Fruit fly (Drosophila melanogaster) whole organism, adult: ENCODE measurements around the gene Alh.

Experiments used
- CG11617 ChIP-seq: fragments of 200-800 bp; sonication (Bioruptor generic); optimal IDR thresholded peaks from 2 replicates; lab custom pipeline; 2017; ENCODE audit warnings: mild to moderate bottlenecking, missing biosample characterization, missing genetic modification reagents, missing genetic modification characterization
- CG12768 ChIP-seq: fragments of 200-800 bp; sonication (Bioruptor generic); optimal IDR thresholded peaks from 2 replicates; lab custom pipeline; 2017; ENCODE audit warnings: missing biosample characterization, missing genetic modification characterization, mild to moderate bottlenecking, moderate library complexity, missing genetic modification reagents
- CG14711 ChIP-seq: fragments of 200-800 bp; sonication (Bioruptor generic); optimal IDR thresholded peaks from 2 replicates; lab custom pipeline; 2018; ENCODE audit warnings: missing biosample characterization, mild to moderate bottlenecking, missing genetic modification characterization, moderate library complexity
- CG1620 ChIP-seq: fragments of 200-800 bp; sonication (Bioruptor generic); optimal IDR thresholded peaks from 2 replicates; lab custom pipeline; 2016; ENCODE audit warnings: missing biosample characterization, missing genetic modification characterization
- CG33017 ChIP-seq: fragments of 200-800 bp; sonication (Bioruptor generic); optimal IDR thresholded peaks from 2 replicates; lab custom pipeline; 2018; ENCODE audit warnings: missing biosample characterization, mild to moderate bottlenecking, missing genetic modification characterization, moderate library complexity
- CG5204 ChIP-seq: fragments of 200-800 bp; sonication (Bioruptor generic); optimal IDR thresholded peaks from 2 replicates; lab custom pipeline; 2016; ENCODE audit warnings: missing biosample characterization, missing genetic modification characterization
- CG7045 ChIP-seq: fragments of 200-800 bp; sonication (Bioruptor generic); optimal IDR thresholded peaks from 2 replicates; lab custom pipeline; 2017; ENCODE audit warnings: missing biosample characterization, mild to moderate bottlenecking, missing genetic modification characterization
- CG7101 ChIP-seq: fragments of 200-800 bp; sonication (Bioruptor generic); optimal IDR thresholded peaks from 2 replicates; lab custom pipeline; 2018; ENCODE audit warnings: missing biosample characterization, mild to moderate bottlenecking, missing genetic modification characterization, moderate library complexity
- Clk ChIP-seq: fragments of 200-800 bp; sonication (Bioruptor generic); optimal IDR thresholded peaks from 2 replicates; lab custom pipeline; 2017; ENCODE audit warnings: missing biosample characterization, missing genetic modification characterization
- Crg-1 ChIP-seq: fragments of 200-800 bp; sonication (Bioruptor generic); optimal IDR thresholded peaks from 2 replicates; lab custom pipeline; 2016; ENCODE audit warnings: missing biosample characterization, missing genetic modification characterization
- Hr96 ChIP-seq: fragments of 200-800 bp; sonication (Bioruptor generic); optimal IDR thresholded peaks from 2 replicates; lab custom pipeline; 2016; ENCODE audit warnings: missing biosample characterization, missing genetic modification characterization
- Mnt ChIP-seq: fragments of 200-800 bp; sonication (Bioruptor generic); optimal IDR thresholded peaks from 2 replicates; lab custom pipeline; 2016; ENCODE audit warnings: missing biosample characterization, mild to moderate bottlenecking, missing genetic modification characterization
- bab1 ChIP-seq: fragments of 200-800 bp; sonication (Bioruptor generic); optimal IDR thresholded peaks from 3 replicates; lab custom pipeline; 2019; ENCODE audit warnings: missing biosample characterization, mild to moderate bottlenecking, missing genetic modification characterization, moderate library complexity
- cic ChIP-seq: fragments of 200-800 bp; sonication (Bioruptor generic); optimal IDR thresholded peaks from 2 replicates; lab custom pipeline; 2017; ENCODE audit warnings: missing biosample characterization, mild to moderate bottlenecking, missing genetic modification characterization, moderate library complexity
- cnc ChIP-seq, 2 experiments: fragments of >200 bp; optimal IDR thresholded peaks; 2 replicates each; lab custom pipeline; 2017
- kay ChIP-seq: fragments of 200-800 bp; sonication (Bioruptor generic); peaks from one replicate; lab custom pipeline; 2016; ENCODE audit warnings: missing biosample characterization, missing genetic modification characterization, borderline replicate concordance
- ovo ChIP-seq: fragments of 200-800 bp; sonication (Bioruptor generic); optimal IDR thresholded peaks from 2 replicates; lab custom pipeline; 2016; ENCODE audit warnings: missing biosample characterization, missing genetic modification characterization
- pad ChIP-seq: fragments of 200-800 bp; sonication (Bioruptor generic); optimal IDR thresholded peaks from 3 replicates; lab custom pipeline; 2017; ENCODE audit warnings: missing biosample characterization, missing genetic modification characterization, mild to moderate bottlenecking, moderate library complexity, missing genetic modification reagents
- tj ChIP-seq: fragments of 200-800 bp; sonication (Bioruptor generic); optimal IDR thresholded peaks from 3 replicates; lab custom pipeline; 2017; ENCODE audit warnings: missing biosample characterization, mild to moderate bottlenecking, missing genetic modification characterization, moderate library complexity
- toe ChIP-seq: fragments of 200-800 bp; sonication (Bioruptor generic); optimal IDR thresholded peaks from 2 replicates; lab custom pipeline; 2016; ENCODE audit warnings: missing biosample characterization, missing genetic modification characterization

The Alh gene

dm6 chr3R:7130827-7131226, 6.8 kb upstream of the Alh start:
- TF ChIP-seq CG12768 (GFP tag; lab: Kevin White, UChicago) = no peak
- peak; percentile 11 for TF ChIP-seq bab1 (GFP tag; lab: Kevin White, UChicago)

- peak; percentile 66 for TF ChIP-seq bab1 (GFP tag; lab: Kevin White, UChicago)
- no peak for TF ChIP-seq CG33017 (tag; lab: Kevin White, UChicago)
- no peak for TF ChIP-seq Crg-1 (GFP tag; lab: Kevin White, UChicago)
- peak; percentile 58 for TF ChIP-seq CG12768 (GFP tag; lab: Kevin White, UChicago)
- peak; percentile 90 for TF ChIP-seq cic
- no peak for TF ChIP-seq toe (GFP tag; lab: Kevin White, UChicago)
- peak; percentile 6 for TF ChIP-seq CG7101
- peak; percentile 55 for TF ChIP-seq Mnt (GFP tag; lab: Kevin White, UChicago)
- TF ChIP-seq Clk (GFP tag; lab: Kevin White, UChicago) = no peak
- TF ChIP-seq CG14711 (tag; lab: Kevin White, UChicago) = peak; percentile 34
- peak; percentile 11 for TF ChIP-seq pad
- peak; percentile 35 for TF ChIP-seq tj (GFP tag; lab: Kevin White, UChicago)
- TF ChIP-seq CG7045 (GFP tag; lab: Kevin White, UChicago) = peak; percentile 47
- TF ChIP-seq cnc (optimal IDR thresholded peaks at IDR 0.05; lab: Kevin White, UChicago) = no peak
- no peak for TF ChIP-seq Hr96
- peak; percentile 11 for TF ChIP-seq CG11617 (GFP tag; lab: Kevin White, UChicago)
- peak; percentile 11 for TF ChIP-seq kay
- peak; percentile 25 for TF ChIP-seq CG5204 (GFP tag; lab: Kevin White, UChicago)
- no peak for TF ChIP-seq CG1620 (GFP tag; lab: Kevin White, UChicago)
- TF ChIP-seq ovo (GFP tag; lab: Kevin White, UChicago) = no peak
Measured at dm6 chr3R:7129280-7130069, 5.5 kb upstream of the Alh start, which contains the start of gene CG31248. CG31248 (plus strand) TSS chr3R:7129320.

- TF ChIP-seq kay = peak; percentile 94
- TF ChIP-seq ovo (GFP tag; lab: Kevin White, UChicago) = peak; percentile 42
- peak; percentile 91 for TF ChIP-seq CG7101
- peak; percentile 86 for TF ChIP-seq Mnt (GFP tag; lab: Kevin White, UChicago)
- peak; percentile 83 for TF ChIP-seq CG33017 (tag; lab: Kevin White, UChicago)
- peak; percentile 88 for TF ChIP-seq CG5204 (GFP tag; lab: Kevin White, UChicago)
- peak; percentile 84 for TF ChIP-seq tj (GFP tag; lab: Kevin White, UChicago)
- TF ChIP-seq CG11617 (GFP tag; lab: Kevin White, UChicago) = peak; percentile 91
- TF ChIP-seq bab1 (GFP tag; lab: Kevin White, UChicago) = peak; percentile 93
- TF ChIP-seq pad = peak; percentile 80
- TF ChIP-seq CG14711 (tag; lab: Kevin White, UChicago) = peak; percentile 86
- TF ChIP-seq Clk (GFP tag; lab: Kevin White, UChicago) = peak; percentile 71
- TF ChIP-seq toe (GFP tag; lab: Kevin White, UChicago) = peak; percentile 84
- TF ChIP-seq Hr96 = peak; percentile 82
- peak; percentile 65 for TF ChIP-seq cic
- peak; percentile 93 for TF ChIP-seq CG1620 (GFP tag; lab: Kevin White, UChicago)
- no peak for TF ChIP-seq cnc (optimal IDR thresholded peaks at IDR 0.05; lab: Kevin White, UChicago)
- TF ChIP-seq Crg-1 (GFP tag; lab: Kevin White, UChicago) = peak; percentile 94
- peak; percentile 85 for TF ChIP-seq CG12768 (GFP tag; lab: Kevin White, UChicago)
- peak; percentile 86 for TF ChIP-seq CG7045 (GFP tag; lab: Kevin White, UChicago)
Measured at dm6 chr3R:7127966-7128365, 4.0 kb upstream of the Alh start, which contains the start of gene CG10068. CG10068 (minus strand) TSS chr3R:7128027.

- TF ChIP-seq CG1620 (GFP tag; lab: Kevin White, UChicago) = no peak
- TF ChIP-seq tj (GFP tag; lab: Kevin White, UChicago) = peak; percentile 88
- TF ChIP-seq Mnt (GFP tag; lab: Kevin White, UChicago) = peak; percentile 72
- TF ChIP-seq cic = peak; percentile 87
Measured at dm6 chr3R:7123699-7124098, 286 bp downstream of the Alh start.

dm6 chr3R:7123073-7123572, 862 bp downstream of the Alh start:
- TF ChIP-seq CG1620 (GFP tag; lab: Kevin White, UChicago) (no peak), pad (peak; percentile 37)

dm6 chr3R:7122172-7123072, 1.6 kb downstream of the Alh start:
- TF ChIP-seq ovo (GFP tag; lab: Kevin White, UChicago) (peak; percentile 96), tj (GFP tag; lab: Kevin White, UChicago) (peak; percentile 4), pad (peak; percentile 99), Crg-1 (GFP tag; lab: Kevin White, UChicago) (no peak)
